Worm (Caenorhabditis elegans) whole organism, L3 larva: ENCODE measurements around the gene Y116A8C.49.

Experiments used
- R02D3.7 ChIP-seq: fragments of 150-350 bp; optimal IDR thresholded peaks from 2 replicates; lab custom pipeline; 2014; ENCODE audit warnings: missing biosample characterization, missing genetic modification characterization
- ZK546.5 ChIP-seq: sonication (generic microtip); optimal IDR thresholded peaks from 2 replicates; lab custom pipeline; 2017; ENCODE audit warnings: missing biosample characterization, missing genetic modification characterization
- aly-2 ChIP-seq: fragments of 150-350 bp; optimal IDR thresholded peaks from 2 replicates; lab custom pipeline; 2014; ENCODE audit warnings: missing biosample characterization, missing genetic modification characterization
- ama-1 ChIP-seq: fragments of 150-350 bp; optimal IDR thresholded peaks from 2 replicates; lab custom pipeline; 2018
- ceh-16 ChIP-seq: sonication (generic microtip); optimal IDR thresholded peaks from 2 replicates; lab custom pipeline; 2017; ENCODE audit warnings: missing biosample characterization, missing genetic modification characterization
- ceh-82 ChIP-seq: fragments of 150-350 bp; optimal IDR thresholded peaks from 2 replicates; lab custom pipeline; 2014; ENCODE audit warnings: missing biosample characterization, missing genetic modification characterization
- ceh-9 ChIP-seq: sonication (generic microtip); optimal IDR thresholded peaks from 2 replicates; lab custom pipeline; 2018; ENCODE audit warnings: missing biosample characterization, missing genetic modification characterization
- daf-12 ChIP-seq: fragments of 150-350 bp; optimal IDR thresholded peaks from 2 replicates; lab custom pipeline; 2014; ENCODE audit warnings: missing biosample characterization, missing genetic modification reagents, missing genetic modification characterization
- egl-27 ChIP-seq: sonication (generic microtip); optimal IDR thresholded peaks from 4 replicates; lab custom pipeline; 2017; ENCODE audit warnings: missing biosample characterization, missing genetic modification reagents, missing genetic modification characterization
- elt-1 ChIP-seq: fragments of 150-350 bp; optimal IDR thresholded peaks from 2 replicates; lab custom pipeline; 2014; ENCODE audit warnings: missing biosample characterization, missing genetic modification characterization
- elt-2 ChIP-seq: sonication (generic microtip); optimal IDR thresholded peaks from 2 replicates; lab custom pipeline; 2016; ENCODE audit warnings: missing genetic modification reagents, mild to moderate bottlenecking, missing genetic modification characterization, missing compliant biosample characterization
- elt-3 ChIP-seq, 3 experiments: fragments of 150-350 bp in 1 of 3; sonication (generic microtip) in 2 of 3; optimal IDR thresholded peaks; 2 replicates in 2 of 3; 4 replicates in 1 of 3; lab custom pipeline; 2014 to 2017; ENCODE audit warnings: missing biosample characterization in 3 of 3, missing genetic modification characterization in 3 of 3
- eor-1 ChIP-seq, 2 experiments: fragments of 150-350 bp; optimal IDR thresholded peaks; 2 replicates each; lab custom pipeline; 2014 to 2018; ENCODE audit warnings: missing biosample characterization in 2 of 2, missing genetic modification characterization in 2 of 2
- fkh-10 ChIP-seq: sonication (generic microtip); optimal IDR thresholded peaks from 2 replicates; lab custom pipeline; 2017; ENCODE audit warnings: missing biosample characterization, missing genetic modification reagents, missing genetic modification characterization
- fos-1 ChIP-seq: fragments of 150-350 bp; optimal IDR thresholded peaks from 2 replicates; lab custom pipeline; 2014; ENCODE audit warnings: missing biosample characterization, missing genetic modification characterization
- hmg-11 ChIP-seq: sonication (generic microtip); optimal IDR thresholded peaks from 2 replicates; lab custom pipeline; 2016; ENCODE audit warnings: missing genetic modification characterization, missing compliant biosample characterization
- jun-1 ChIP-seq: fragments of 150-350 bp; optimal IDR thresholded peaks from 2 replicates; lab custom pipeline; 2014; ENCODE audit warnings: missing biosample characterization, missing genetic modification reagents, missing genetic modification characterization
- lin-15B ChIP-seq: fragments of 150-350 bp; optimal IDR thresholded peaks from 2 replicates; lab custom pipeline; 2014; ENCODE audit warnings: missing biosample characterization, missing genetic modification characterization
- lin-39 ChIP-seq: fragments of 150-350 bp; optimal IDR thresholded peaks from 2 replicates; lab custom pipeline; 2018; ENCODE audit warnings: missing biosample characterization, missing genetic modification reagents, missing genetic modification characterization
- lsy-12 ChIP-seq: sonication (generic microtip); optimal IDR thresholded peaks from 2 replicates; lab custom pipeline; 2016; ENCODE audit warnings: mild to moderate bottlenecking, missing genetic modification characterization, missing compliant biosample characterization
- nfya-1 ChIP-seq: sonication (generic microtip); optimal IDR thresholded peaks from 2 replicates; lab custom pipeline; 2017; ENCODE audit warnings: missing genetic modification characterization, mild to moderate bottlenecking, missing compliant biosample characterization, antibody characterized with exemption, moderate library complexity; ENCODE audit not compliant: insufficient read depth
- nhr-11 ChIP-seq: fragments of 150-350 bp; optimal IDR thresholded peaks from 2 replicates; lab custom pipeline; 2014; ENCODE audit warnings: missing biosample characterization, missing genetic modification characterization
- nhr-12 ChIP-seq: fragments of 150-350 bp; optimal IDR thresholded peaks from 2 replicates; lab custom pipeline; 2014; ENCODE audit warnings: missing biosample characterization, missing genetic modification characterization
- nhr-25 ChIP-seq: sonication (generic microtip); optimal IDR thresholded peaks from 2 replicates; lab custom pipeline; 2017; ENCODE audit warnings: missing biosample characterization, missing genetic modification characterization
- nhr-28 ChIP-seq: fragments of 150-350 bp; optimal IDR thresholded peaks from 2 replicates; lab custom pipeline; 2014; ENCODE audit warnings: missing biosample characterization, missing genetic modification characterization
- nhr-43 ChIP-seq: sonication (generic microtip); optimal IDR thresholded peaks from 2 replicates; lab custom pipeline; 2016; ENCODE audit warnings: mild to moderate bottlenecking, missing genetic modification characterization, missing compliant biosample characterization; ENCODE audit not compliant: poor library complexity, severe bottlenecking
- nhr-67 ChIP-seq: fragments of 150-350 bp; optimal IDR thresholded peaks from 2 replicates; lab custom pipeline; 2014; ENCODE audit warnings: missing biosample characterization, missing genetic modification characterization
- nhr-76 ChIP-seq: fragments of 150-350 bp; sonication (generic microtip); optimal IDR thresholded peaks from 5 replicates; lab custom pipeline; 2014; ENCODE audit warnings: missing biosample characterization, missing genetic modification characterization
- nhr-77 ChIP-seq: fragments of 150-350 bp; optimal IDR thresholded peaks from 2 replicates; lab custom pipeline; 2014; ENCODE audit warnings: missing biosample characterization, missing genetic modification characterization
- pha-4 ChIP-seq: fragments of 150-350 bp; optimal IDR thresholded peaks from 2 replicates; lab custom pipeline; 2014; ENCODE audit warnings: missing biosample characterization, missing genetic modification reagents, missing genetic modification characterization
- pqm-1 ChIP-seq: fragments of 150-350 bp; optimal IDR thresholded peaks from 2 replicates; lab custom pipeline; 2017; ENCODE audit warnings: missing biosample characterization, missing genetic modification characterization, inconsistent platforms
- sea-2 ChIP-seq: fragments of 150-350 bp; sonication (generic microtip); optimal IDR thresholded peaks from 4 replicates; lab custom pipeline; 2014; ENCODE audit warnings: missing biosample characterization, missing genetic modification reagents, missing genetic modification characterization
- skn-1 ChIP-seq: fragments of 150-350 bp; optimal IDR thresholded peaks from 2 replicates; lab custom pipeline; 2014; ENCODE audit warnings: missing biosample characterization, missing genetic modification characterization
- snpc-4 ChIP-seq: fragments of 150-350 bp; optimal IDR thresholded peaks from 2 replicates; lab custom pipeline; 2014; ENCODE audit warnings: missing biosample characterization, missing genetic modification characterization
- tbx-2 ChIP-seq: sonication (generic microtip); optimal IDR thresholded peaks from 2 replicates; lab custom pipeline; 2016; ENCODE audit warnings: mild to moderate bottlenecking, missing genetic modification characterization, missing compliant biosample characterization
- unc-39 ChIP-seq: sonication (generic microtip); optimal IDR thresholded peaks from 4 replicates; lab custom pipeline; 2017; ENCODE audit warnings: missing biosample characterization, missing genetic modification characterization
- unc-62 ChIP-seq: fragments of 150-350 bp; sonication (generic microtip); optimal IDR thresholded peaks from 4 replicates; lab custom pipeline; 2014; ENCODE audit warnings: missing biosample characterization, missing genetic modification reagents, missing genetic modification characterization
- zag-1 ChIP-seq: fragments of 150-350 bp; optimal IDR thresholded peaks from 2 replicates; lab custom pipeline; 2014; ENCODE audit warnings: missing biosample characterization, missing genetic modification characterization
- ztf-4 ChIP-seq: fragments of 150-350 bp; optimal IDR thresholded peaks from 2 replicates; lab custom pipeline; 2014; ENCODE audit warnings: missing biosample characterization, missing genetic modification characterization

Gene Y116A8C.49

ce11 chrIV:16946746-16947145 is 15.8 kb upstream of the Y116A8C.49 start, which contains the start of the genes Y116A8C.9 and arf-6 (continued):
- TF ChIP-seq ceh-82 (tag; lab: Kevin White, UChicago) (peak; percentile 13), unc-39 (tag; lab: Kevin White, UChicago) (no peak), lin-15B (tag; lab: Kevin White, UChicago) (peak; percentile 33), elt-1 (tag; lab: Kevin White, UChicago) (no peak), aly-2 (tag; lab: Kevin White, UChicago) (no peak), nhr-67 (tag; lab: Kevin White, UChicago) (no peak), eor-1 (tag; optimal IDR thresholded peaks at IDR 0.05; lab: Kevin White, UChicago) (no peak), tbx-2 (peak; percentile 10), pha-4 (tag; lab: Kevin White, UChicago) (peak; percentile 60), pqm-1 (tag; lab: Kevin White, UChicago) (no peak), sea-2 (GFP tag; lab: Kevin White, UChicago) (no peak), jun-1 (tag; lab: Kevin White, UChicago) (no peak)

- no peak for TF ChIP-seq R02D3.7
- no peak for TF ChIP-seq unc-39 (tag; lab: Kevin White, UChicago)
- no peak for TF ChIP-seq fkh-10 (GFP tag; lab: Kevin White, UChicago)
- no peak for TF ChIP-seq sea-2 (GFP tag; lab: Kevin White, UChicago)
- no peak for TF ChIP-seq nhr-25
- TF ChIP-seq nhr-11 (tag; lab: Kevin White, UChicago), result no peak
- no peak for TF ChIP-seq snpc-4 (tag; lab: Kevin White, UChicago)
- no peak for TF ChIP-seq egl-27 (tag; lab: Kevin White, UChicago)
- TF ChIP-seq nhr-77, result no peak
- TF ChIP-seq unc-62 (GFP tag; lab: Kevin White, UChicago), result no peak
- no peak for TF ChIP-seq nhr-43 (tag; lab: Kevin White, UChicago)
- no peak for TF ChIP-seq lin-15B (tag; lab: Kevin White, UChicago)
Measured at ce11 chrIV:16939001-16939400, 8.0 kb upstream of the Y116A8C.49 start, which contains the start of gene Y116A8C.10. TSS of gene Y116A8C.10 (minus strand) at chrIV:16939101.

ce11 chrIV:16936053-16936452 is 5.1 kb upstream of the Y116A8C.49 start:
- no peak for TF ChIP-seq nhr-25
- no peak for TF ChIP-seq nfya-1 (tag; lab: Kevin White, UChicago)
- TF ChIP-seq nhr-28 (tag; lab: Kevin White, UChicago), result no peak
- TF ChIP-seq lin-39 (tag; lab: Kevin White, UChicago), result no peak
- TF ChIP-seq fos-1 (tag; lab: Kevin White, UChicago), result no peak
- TF ChIP-seq fkh-10 (GFP tag; lab: Kevin White, UChicago), result no peak
- TF ChIP-seq zag-1, result no peak
- TF ChIP-seq sea-2 (GFP tag; lab: Kevin White, UChicago), result no peak
- no peak for TF ChIP-seq lin-15B (tag; lab: Kevin White, UChicago)
- TF ChIP-seq unc-39 (tag; lab: Kevin White, UChicago), result no peak
- no peak for TF ChIP-seq ama-1 (lab: Kevin White, UChicago)
- no peak for TF ChIP-seq pqm-1 (tag; lab: Kevin White, UChicago)
- TF ChIP-seq skn-1 (tag; lab: Kevin White, UChicago), result no peak
- no peak for TF ChIP-seq nhr-12 (tag; lab: Kevin White, UChicago)

- TF ChIP-seq ceh-16 (tag; lab: Kevin White, UChicago), result no peak
- TF ChIP-seq nhr-43 (tag; lab: Kevin White, UChicago), result no peak
- TF ChIP-seq daf-12 (tag; lab: Kevin White, UChicago), result no peak
- TF ChIP-seq ceh-9, result no peak
- no peak for TF ChIP-seq ztf-4 (tag; lab: Kevin White, UChicago)
- no peak for TF ChIP-seq fkh-10 (GFP tag; lab: Kevin White, UChicago)
Measured at ce11 chrIV:16926558-16926957, 4.4 kb downstream of the Y116A8C.49 start.

- TF ChIP-seq lsy-12 (tag; lab: Kevin White, UChicago), result no peak
- no peak for TF ChIP-seq tbx-2
- no peak for TF ChIP-seq hmg-11
- no peak for TF ChIP-seq nhr-67 (tag; lab: Kevin White, UChicago)
- no peak for TF ChIP-seq ceh-16 (tag; lab: Kevin White, UChicago)
- no peak for TF ChIP-seq skn-1 (tag; lab: Kevin White, UChicago)
- TF ChIP-seq ZK546.5 (tag; lab: Kevin White, UChicago), result no peak
- no peak for TF ChIP-seq elt-3 (tag; optimal IDR thresholded peaks at IDR 0.05; lab: Kevin White, UChicago)
- TF ChIP-seq fos-1 (tag; lab: Kevin White, UChicago), result no peak
- no peak for TF ChIP-seq elt-1 (tag; lab: Kevin White, UChicago)
- no peak for TF ChIP-seq lin-15B (tag; lab: Kevin White, UChicago)
- TF ChIP-seq egl-27 (tag; lab: Kevin White, UChicago), result no peak
- no peak for TF ChIP-seq nhr-76 (tag; lab: Kevin White, UChicago)
- no peak for TF ChIP-seq fkh-10 (GFP tag; lab: Kevin White, UChicago)
- TF ChIP-seq ceh-82 (tag; lab: Kevin White, UChicago), result no peak
- no peak for TF ChIP-seq elt-2 (tag; lab: Kevin White, UChicago)
Measured at ce11 chrIV:16925363-16925863, 5.6 kb downstream of the Y116A8C.49 start.
